Worm (Caenorhabditis elegans) whole organism, late embryonic: ENCODE data around the gene Y55F3BL.4.

Experiments used
- K02D7.2 ChIP-seq: sonication (generic microtip); optimal IDR thresholded peaks from 2 replicates; lab custom pipeline; 2017; ENCODE audit warnings: mild to moderate bottlenecking, missing genetic modification characterization, missing compliant biosample characterization
- T23F11.4 ChIP-seq: fragments of 200-800 bp; sonication (Bioruptor generic); optimal IDR thresholded peaks from 2 replicates; lab custom pipeline; 2018; ENCODE audit warnings: mild to moderate bottlenecking, missing genetic modification characterization, missing compliant biosample characterization
- Y22D7AL.16 ChIP-seq: sonication (generic microtip); optimal IDR thresholded peaks from 2 replicates; lab custom pipeline; 2016; ENCODE audit warnings: missing genetic modification characterization, missing compliant biosample characterization
- ceh-14 ChIP-seq: sonication (generic microtip); optimal IDR thresholded peaks from 2 replicates; lab custom pipeline; 2016; ENCODE audit warnings: missing genotype, missing genetic modification characterization, missing compliant biosample characterization
- ceh-2 ChIP-seq: sonication (generic microtip); optimal IDR thresholded peaks from 2 replicates; lab custom pipeline; 2016; ENCODE audit warnings: missing genotype, missing genetic modification characterization, missing compliant biosample characterization
- ceh-24 ChIP-seq: sonication (generic microtip); optimal IDR thresholded peaks from 2 replicates; lab custom pipeline; 2016; ENCODE audit warnings: mild to moderate bottlenecking, missing genetic modification characterization, missing compliant biosample characterization
- ceh-34 ChIP-seq: sonication (generic microtip); optimal IDR thresholded peaks from 2 replicates; lab custom pipeline; 2016; ENCODE audit warnings: mild to moderate bottlenecking, missing genetic modification characterization, missing compliant biosample characterization
- ceh-48 ChIP-seq: sonication (generic microtip); optimal IDR thresholded peaks from 2 replicates; lab custom pipeline; 2016; ENCODE audit warnings: missing genetic modification characterization, inconsistent platforms, missing compliant biosample characterization
- dmd-4 ChIP-seq: sonication (generic microtip); optimal IDR thresholded peaks from 2 replicates; lab custom pipeline; 2016; ENCODE audit warnings: borderline replicate concordance, missing genetic modification characterization, missing compliant biosample characterization
- dve-1 ChIP-seq: sonication (generic microtip); optimal IDR thresholded peaks from 2 replicates; lab custom pipeline; 2017; ENCODE audit warnings: antibody characterized with exemption, mild to moderate bottlenecking, missing genetic modification characterization, missing compliant biosample characterization
- ets-4 ChIP-seq: sonication (generic microtip); optimal IDR thresholded peaks from 2 replicates; lab custom pipeline; 2016; ENCODE audit warnings: missing genetic modification characterization, missing compliant biosample characterization
- eyg-1 ChIP-seq: sonication (generic microtip); optimal IDR thresholded peaks from 2 replicates; lab custom pipeline; 2016; ENCODE audit warnings: missing genotype, missing genetic modification characterization, missing compliant biosample characterization
- fkh-6 ChIP-seq: sonication (generic microtip); optimal IDR thresholded peaks from 2 replicates; lab custom pipeline; 2016; ENCODE audit warnings: missing genetic modification characterization, missing compliant biosample characterization
- hlh-30 ChIP-seq: sonication (generic microtip); optimal IDR thresholded peaks from 2 replicates; lab custom pipeline; 2017; ENCODE audit warnings: antibody characterized with exemption, missing genetic modification characterization, missing compliant biosample characterization; ENCODE audit not compliant: insufficient read depth
- hlh-8 ChIP-seq: sonication (generic microtip); optimal IDR thresholded peaks from 2 replicates; lab custom pipeline; 2016; ENCODE audit warnings: missing genotype, missing genetic modification characterization, missing compliant biosample characterization
- lim-6 ChIP-seq: sonication (generic microtip); optimal IDR thresholded peaks from 2 replicates; lab custom pipeline; 2016; ENCODE audit warnings: missing genetic modification characterization, missing compliant biosample characterization
- nfya-1 ChIP-seq: sonication (generic microtip); optimal IDR thresholded peaks from 2 replicates; lab custom pipeline; 2017; ENCODE audit warnings: missing genetic modification characterization, mild to moderate bottlenecking, missing compliant biosample characterization, antibody characterized with exemption, moderate library complexity
- npax-4 ChIP-seq: sonication (generic microtip); optimal IDR thresholded peaks from 2 replicates; lab custom pipeline; 2016; ENCODE audit warnings: missing genetic modification characterization, missing compliant biosample characterization
- odd-2 ChIP-seq: sonication (generic microtip); optimal IDR thresholded peaks from 2 replicates; lab custom pipeline; 2017; ENCODE audit warnings: antibody characterized with exemption, mild to moderate bottlenecking, missing genetic modification characterization, missing compliant biosample characterization
- pag-3 ChIP-seq: sonication (generic microtip); optimal IDR thresholded peaks from 2 replicates; lab custom pipeline; 2016; ENCODE audit warnings: missing compliant biosample characterization, missing genetic modification characterization, borderline replicate concordance
- pat-9 ChIP-seq: fragments of 200-800 bp; sonication (Bioruptor generic); optimal IDR thresholded peaks from 2 replicates; lab custom pipeline; 2018; ENCODE audit warnings: mild to moderate bottlenecking, missing genetic modification characterization, moderate library complexity, missing compliant biosample characterization
- ref-2 ChIP-seq: sonication (generic microtip); optimal IDR thresholded peaks from 2 replicates; lab custom pipeline; 2016; ENCODE audit warnings: missing genetic modification characterization, missing compliant biosample characterization
- sox-2 ChIP-seq: fragments of 200-800 bp; sonication (Bioruptor generic); IDR thresholded peaks from 2 replicates; pipeline ENCODE4 v1.3.6; 2022; ENCODE audit warnings: missing genetic modification reagents, missing genetic modification characterization, missing compliant biosample characterization
- sox-4 ChIP-seq: sonication (generic microtip); optimal IDR thresholded peaks from 2 replicates; lab custom pipeline; 2017; ENCODE audit warnings: mild to moderate bottlenecking, missing genetic modification characterization, inconsistent platforms, missing compliant biosample characterization
- tbx-7 ChIP-seq: sonication (generic microtip); optimal IDR thresholded peaks from 2 replicates; lab custom pipeline; 2016; ENCODE audit warnings: missing genotype, missing genetic modification characterization, missing compliant biosample characterization
- ttx-3 ChIP-seq: sonication (generic microtip); optimal IDR thresholded peaks from 2 replicates; lab custom pipeline; 2016; ENCODE audit warnings: missing genetic modification reagents, missing genetic modification characterization, missing compliant biosample characterization
- unc-3 ChIP-seq, 2 experiments: fragments of 200-800 bp in 1 of 2; sonication (Bioruptor generic) in 1 of 2; sonication (generic microtip) in 1 of 2; conservative IDR thresholded peaks in 1 of 2; optimal IDR thresholded peaks in 1 of 2; 2 replicates each; pipeline versions ENCODE4 v1.3.6 to Lab custom; 2016 to 2022; ENCODE audit warnings: missing compliant biosample characterization in 2 of 2, missing genetic modification characterization in 2 of 2, missing genetic modification reagents in 1 of 2
- unc-42 ChIP-seq: sonication (generic microtip); optimal IDR thresholded peaks from 2 replicates; lab custom pipeline; 2016; ENCODE audit warnings: missing genotype, missing genetic modification characterization, missing compliant biosample characterization
- unc-55 ChIP-seq: sonication (generic microtip); optimal IDR thresholded peaks from 2 replicates; lab custom pipeline; 2017; ENCODE audit warnings: missing biosample characterization, missing genetic modification reagents, missing genetic modification characterization
- unc-86 ChIP-seq: sonication (generic microtip); optimal IDR thresholded peaks from 2 replicates; lab custom pipeline; 2016; ENCODE audit warnings: missing genetic modification characterization, missing compliant biosample characterization
- ztf-16 ChIP-seq: sonication (generic microtip); optimal IDR thresholded peaks from 2 replicates; lab custom pipeline; 2017; ENCODE audit warnings: missing genetic modification characterization, missing compliant biosample characterization

Y55F3BL.4 gene

ce11 chrIV:778484-778883, 26.4 kb upstream of the Y55F3BL.4 start, which contains the start of gene ugt-52:
Gene ugt-52, plus strand, starts transcription at chrIV:778784.
- TF ChIP-seq npax-4 (tag; lab: Kevin White, UChicago) (no peak), pag-3 (tag; lab: Kevin White, UChicago) (no peak), eyg-1 (tag; lab: Kevin White, UChicago) (no peak), lim-6 (no peak), dmd-4 (tag; lab: Kevin White, UChicago) (no peak), unc-3 (GFP tag; conservative IDR thresholded peaks at IDR 0.05; lab: Robert Waterston, UW) (no peak), unc-3 (tag; optimal IDR thresholded peaks at IDR 0.05; lab: Kevin White, UChicago) (no peak), hlh-30 (tag; lab: Kevin White, UChicago) (no peak), sox-2 (GFP tag; lab: Robert Waterston, UW) (no peak), unc-42 (tag; lab: Kevin White, UChicago) (no peak), ceh-34 (tag; lab: Kevin White, UChicago) (no peak), ceh-2 (tag; lab: Kevin White, UChicago) (no peak)

ce11 chrIV:782393-782792, 22.5 kb upstream of the Y55F3BL.4 start:
- TF ChIP-seq unc-3 (GFP tag; conservative IDR thresholded peaks at IDR 0.05; lab: Robert Waterston, UW) (no peak), unc-3 (tag; optimal IDR thresholded peaks at IDR 0.05; lab: Kevin White, UChicago) (no peak), ceh-24 (tag; lab: Kevin White, UChicago) (no peak), sox-4 (tag; lab: Kevin White, UChicago) (no peak), ttx-3 (no peak), ceh-2 (tag; lab: Kevin White, UChicago) (no peak), T23F11.4 (no peak), ceh-48 (tag; lab: Kevin White, UChicago) (no peak), sox-2 (GFP tag; lab: Robert Waterston, UW) (no peak), nfya-1 (tag; lab: Kevin White, UChicago) (no peak)

ce11 chrIV:787755-788154, 17.1 kb upstream of the Y55F3BL.4 start, which contains the start of gene F56B3.6:
Gene F56B3.6, plus strand, starts transcription at chrIV:788055.
- TF ChIP-seq nfya-1 (tag; lab: Kevin White, UChicago) (no peak), ref-2 (tag; lab: Kevin White, UChicago) (no peak), ets-4 (tag; lab: Kevin White, UChicago) (no peak), ceh-14 (tag; lab: Kevin White, UChicago) (no peak), tbx-7 (tag; lab: Kevin White, UChicago) (no peak)

ce11 chrIV:794275-794674, 10.6 kb upstream of the Y55F3BL.4 start, which contains the start of gene F56B3.4:
Gene F56B3.4, minus strand, starts transcription at chrIV:794275.
- TF ChIP-seq pat-9 (tag; lab: Kevin White, UChicago) (no peak), Y22D7AL.16 (no peak), ceh-24 (tag; lab: Kevin White, UChicago) (no peak), fkh-6 (tag; lab: Kevin White, UChicago) (no peak), odd-2 (tag; lab: Kevin White, UChicago) (no peak), unc-55 (GFP tag; lab: Kevin White, UChicago) (no peak)

ce11 chrIV:795383-795872, 9.5 kb upstream of the Y55F3BL.4 start, which contains the start of gene skr-18:
Gene skr-18, minus strand, starts transcription at chrIV:795433.
- TF ChIP-seq K02D7.2 (tag; lab: Kevin White, UChicago) (no peak), T23F11.4 (no peak), ttx-3 (no peak), ztf-16 (tag; lab: Kevin White, UChicago) (no peak), hlh-8 (tag; lab: Kevin White, UChicago) (no peak), unc-86 (no peak), dve-1 (tag; lab: Kevin White, UChicago) (no peak), ref-2 (tag; lab: Kevin White, UChicago) (no peak)
